Fruit fly (Drosophila melanogaster) whole organism, embryonic: ENCODE results near the gene Mer.

ENCODE experiments used
- BEAF-32 ChIP-seq: fragments of 200-800 bp; sonication (Bioruptor generic); optimal IDR thresholded peaks from 3 replicates; lab custom pipeline; 2017; ENCODE audit warnings: missing biosample characterization, missing genetic modification characterization, mild to moderate bottlenecking, moderate library complexity, missing genetic modification reagents
- CG10366 ChIP-seq: fragments of 200-800 bp; sonication (Bioruptor generic); IDR thresholded peaks from 2 replicates; pipeline ENCODE4 v1.3.6; 2022; ENCODE audit warnings: missing biosample characterization, missing genetic modification characterization
- CG10543 ChIP-seq: fragments of 200-800 bp; sonication (Bioruptor generic); optimal IDR thresholded peaks from 3 replicates; lab custom pipeline; 2017; ENCODE audit warnings: missing biosample characterization, mild to moderate bottlenecking, missing genetic modification characterization, moderate library complexity
- CG11398 ChIP-seq: fragments of 200-800 bp; sonication (Bioruptor generic); optimal IDR thresholded peaks from 2 replicates; lab custom pipeline; 2016; ENCODE audit warnings: missing biosample characterization, missing genetic modification characterization
- CG13424 ChIP-seq: fragments of 200-800 bp; sonication (Bioruptor generic); optimal IDR thresholded peaks from 2 replicates; lab custom pipeline; 2019; ENCODE audit warnings: missing biosample characterization, mild to moderate bottlenecking, missing genetic modification characterization, moderate library complexity
- CG13775 ChIP-seq: fragments of 200-800 bp; sonication (Bioruptor generic); optimal IDR thresholded peaks from 3 replicates; lab custom pipeline; 2017; ENCODE audit warnings: missing biosample characterization, mild to moderate bottlenecking, missing genetic modification characterization
- CG14441 ChIP-seq: fragments of 200-800 bp; sonication (Bioruptor generic); IDR thresholded peaks from 2 replicates; pipeline ENCODE4 v1.3.6; 2022; ENCODE audit warnings: missing biosample characterization, missing genetic modification characterization
- CG15011 ChIP-seq: fragments of 200-800 bp; sonication (Bioruptor generic); optimal IDR thresholded peaks from 3 replicates; lab custom pipeline; 2018; ENCODE audit warnings: missing biosample characterization, mild to moderate bottlenecking, missing genetic modification characterization
- CG15073 ChIP-seq: fragments of 200-800 bp; sonication (Bioruptor generic); optimal IDR thresholded peaks from 2 replicates; lab custom pipeline; 2016; ENCODE audit warnings: missing biosample characterization, missing genetic modification characterization
- CG15601 ChIP-seq: fragments of 200-800 bp; sonication (Bioruptor generic); optimal IDR thresholded peaks from 3 replicates; lab custom pipeline; 2019; ENCODE audit warnings: missing biosample characterization, mild to moderate bottlenecking, missing genetic modification characterization, moderate library complexity
- CG1603 ChIP-seq: fragments of 200-800 bp; sonication (Bioruptor generic); optimal IDR thresholded peaks from 2 replicates; lab custom pipeline; 2019; ENCODE audit warnings: missing biosample characterization, mild to moderate bottlenecking, missing genetic modification characterization, moderate library complexity
- CG1792 ChIP-seq: fragments of 200-800 bp; sonication (Bioruptor generic); optimal IDR thresholded peaks from 2 replicates; lab custom pipeline; 2016; ENCODE audit warnings: missing biosample characterization, missing genetic modification characterization
- CG18011 ChIP-seq: fragments of 200-800 bp; sonication (Bioruptor generic); optimal IDR thresholded peaks from 2 replicates; lab custom pipeline; 2017; ENCODE audit warnings: missing biosample characterization, missing genetic modification characterization, mild to moderate bottlenecking, moderate library complexity, missing genotype
- CG2116 ChIP-seq: fragments of 200-800 bp; sonication (Bioruptor generic); optimal IDR thresholded peaks from 3 replicates; lab custom pipeline; 2018; ENCODE audit warnings: missing biosample characterization, mild to moderate bottlenecking, missing genetic modification characterization
- CG31224 ChIP-seq: fragments of 200-800 bp; sonication (Bioruptor generic); IDR thresholded peaks from 2 replicates; pipeline ENCODE4 v1.3.6; 2022; ENCODE audit warnings: missing biosample characterization, missing genetic modification characterization
- CG3281 ChIP-seq: fragments of 200-800 bp; sonication (Bioruptor generic); optimal IDR thresholded peaks from 3 replicates; lab custom pipeline; 2017; ENCODE audit warnings: missing biosample characterization, mild to moderate bottlenecking, missing genetic modification characterization
- CG3847 ChIP-seq: fragments of 200-800 bp; sonication (Bioruptor generic); IDR thresholded peaks from 2 replicates; pipeline ENCODE4 v1.3.6; 2022; ENCODE audit warnings: missing biosample characterization, missing genetic modification characterization
- CG7556 ChIP-seq: fragments of 200-800 bp; sonication (Bioruptor generic); optimal IDR thresholded peaks from 2 replicates; lab custom pipeline; 2017; ENCODE audit warnings: missing biosample characterization, mild to moderate bottlenecking, missing genetic modification characterization
- CG9817 ChIP-seq: fragments of 200-800 bp; sonication (Bioruptor generic); optimal IDR thresholded peaks from 2 replicates; lab custom pipeline; 2018; ENCODE audit warnings: missing biosample characterization, mild to moderate bottlenecking, missing genetic modification characterization, moderate library complexity
- CkIIα-i1 ChIP-seq: fragments of 200-800 bp; sonication (Bioruptor generic); IDR thresholded peaks from 2 replicates; pipeline ENCODE4 v1.3.6; 2022; ENCODE audit warnings: missing biosample characterization, missing genetic modification characterization
- D19B ChIP-seq: fragments of 200-800 bp; sonication (Bioruptor generic); optimal IDR thresholded peaks from 2 replicates; lab custom pipeline; 2017; ENCODE audit warnings: missing biosample characterization, mild to moderate bottlenecking, missing genetic modification characterization
- Dll ChIP-seq: fragments of 200-800 bp; sonication (Bioruptor generic); IDR thresholded peaks from 4 replicates; pipeline ENCODE4 v1.3.6; 2022; ENCODE audit warnings: missing biosample characterization, missing genetic modification characterization; ENCODE audit not compliant: partially characterized antibody
- Doc2 ChIP-seq: fragments of 200-800 bp; sonication (Bioruptor generic); IDR thresholded peaks from 2 replicates; pipeline ENCODE4 v1.3.6; 2022; ENCODE audit warnings: missing biosample characterization, missing genetic modification characterization
- Dp ChIP-seq: fragments of 200-800 bp; sonication (Bioruptor generic); optimal IDR thresholded peaks from 2 replicates; lab custom pipeline; 2018; ENCODE audit warnings: missing biosample characterization, mild to moderate bottlenecking, missing genetic modification characterization, moderate library complexity
- Eip74EF ChIP-seq, 2 experiments: fragments of 200-800 bp in 1 of 2; fragments of >200 bp in 1 of 2; sonication (Bioruptor generic) in 1 of 2; optimal IDR thresholded peaks; 2 replicates each; lab custom pipeline; 2017 to 2019; ENCODE audit warnings: missing biosample characterization in 2 of 2, missing genetic modification characterization in 2 of 2, mild to moderate bottlenecking in 1 of 2, moderate library complexity in 1 of 2
- Ets65A ChIP-seq: fragments of 200-800 bp; sonication (Bioruptor generic); peaks from one replicate; lab custom pipeline; 2016; ENCODE audit warnings: missing biosample characterization, missing genetic modification characterization
- Fer3 ChIP-seq: fragments of 200-800 bp; sonication (Bioruptor generic); optimal IDR thresholded peaks from 2 replicates; lab custom pipeline; 2018; ENCODE audit warnings: missing biosample characterization, mild to moderate bottlenecking, missing genetic modification characterization, moderate library complexity
- HmgD ChIP-seq: fragments of 200-800 bp; sonication (Bioruptor generic); optimal IDR thresholded peaks from 3 replicates; lab custom pipeline; 2016; ENCODE audit warnings: missing biosample characterization, missing genetic modification characterization
- Mad ChIP-seq: fragments of 200-800 bp; sonication (Bioruptor generic); optimal IDR thresholded peaks from 2 replicates; lab custom pipeline; 2016; ENCODE audit warnings: missing biosample characterization, missing genetic modification characterization
- NfI ChIP-seq: fragments of 200-800 bp; sonication (Bioruptor generic); optimal IDR thresholded peaks from 3 replicates; lab custom pipeline; 2018; ENCODE audit warnings: missing biosample characterization, mild to moderate bottlenecking, missing genetic modification characterization, moderate library complexity
- Oli ChIP-seq: fragments of 200-800 bp; sonication (Bioruptor generic); optimal IDR thresholded peaks from 2 replicates; lab custom pipeline; 2018; ENCODE audit warnings: missing biosample characterization, mild to moderate bottlenecking, missing genetic modification characterization, moderate library complexity
- Ptx1 ChIP-seq: fragments of 200-800 bp; sonication (Bioruptor generic); IDR thresholded peaks from 2 replicates; pipeline ENCODE4 v1.3.6; 2022; ENCODE audit warnings: missing biosample characterization, missing genetic modification characterization
- amos ChIP-seq: fragments of 200-800 bp; sonication (Bioruptor generic); IDR thresholded peaks from 2 replicates; pipeline ENCODE4 v1.3.6; 2022; ENCODE audit warnings: missing biosample characterization, missing genetic modification characterization; ENCODE audit not compliant: partially characterized antibody
- bsh ChIP-seq, 2 experiments: fragments of 200-800 bp; sonication (Bioruptor generic); optimal IDR thresholded peaks; 2 replicates each; lab custom pipeline; 2017 to 2018; ENCODE audit warnings: mild to moderate bottlenecking in 2 of 2, missing biosample characterization in 2 of 2, missing genetic modification characterization in 2 of 2, moderate library complexity in 1 of 2
- btn ChIP-seq: fragments of 200-800 bp; sonication (Bioruptor generic); optimal IDR thresholded peaks from 2 replicates; lab custom pipeline; 2016; ENCODE audit warnings: missing biosample characterization, missing genetic modification characterization
- chinmo ChIP-seq: fragments of 200-800 bp; sonication (Bioruptor generic); IDR thresholded peaks from 4 replicates; pipeline ENCODE4 v1.3.6; 2022; ENCODE audit warnings: missing biosample characterization, missing genetic modification characterization; ENCODE audit not compliant: partially characterized antibody
- dmrt11E ChIP-seq: fragments of 200-800 bp; sonication (Bioruptor generic); optimal IDR thresholded peaks from 3 replicates; lab custom pipeline; 2018; ENCODE audit warnings: missing biosample characterization, mild to moderate bottlenecking, missing genetic modification characterization, moderate library complexity
- esg ChIP-seq: fragments of 200-800 bp; sonication (Bioruptor generic); conservative IDR thresholded peaks from 2 replicates; pipeline ENCODE4 v1.3.6; 2022; ENCODE audit warnings: missing biosample characterization, missing genetic modification characterization
- gsb-n ChIP-seq: fragments of 200-800 bp; sonication (Bioruptor generic); optimal IDR thresholded peaks from 3 replicates; lab custom pipeline; 2018; ENCODE audit warnings: missing biosample characterization, mild to moderate bottlenecking, missing genetic modification characterization
- inv ChIP-seq: fragments of 200-800 bp; sonication (Bioruptor generic); IDR thresholded peaks from 2 replicates; pipeline ENCODE4 v1.3.6; 2022; ENCODE audit warnings: missing biosample characterization, missing genetic modification characterization; ENCODE audit not compliant: partially characterized antibody
- knrl ChIP-seq: fragments of 200-800 bp; sonication (Bioruptor generic); IDR thresholded peaks from 3 replicates; pipeline ENCODE4 v1.3.6; 2022; ENCODE audit warnings: missing biosample characterization, missing genetic modification characterization; ENCODE audit not compliant: partially characterized antibody
- nmo ChIP-seq: fragments of 200-800 bp; sonication (Bioruptor generic); optimal IDR thresholded peaks from 2 replicates; lab custom pipeline; 2018; ENCODE audit warnings: missing biosample characterization, mild to moderate bottlenecking, missing genetic modification characterization, moderate library complexity
- pros ChIP-seq: fragments of 200-800 bp; sonication (Bioruptor generic); optimal IDR thresholded peaks from 3 replicates; lab custom pipeline; 2019; ENCODE audit warnings: missing biosample characterization, mild to moderate bottlenecking, missing genetic modification characterization, moderate library complexity
- pzg ChIP-seq: fragments of 200-800 bp; sonication (Bioruptor generic); optimal IDR thresholded peaks from 3 replicates; lab custom pipeline; 2018; ENCODE audit warnings: missing biosample characterization, mild to moderate bottlenecking, missing genetic modification characterization, moderate library complexity
- seq ChIP-seq: fragments of 200-800 bp; sonication (Bioruptor generic); IDR thresholded peaks from 2 replicates; pipeline ENCODE4 v1.3.6; 2022; ENCODE audit warnings: missing biosample characterization, missing genetic modification characterization
- slbo ChIP-seq: fragments of 200-800 bp; sonication (Bioruptor generic); IDR thresholded peaks from 2 replicates; pipeline ENCODE4 v1.3.6; 2022; ENCODE audit warnings: missing biosample characterization, missing genetic modification characterization
- sug ChIP-seq: fragments of 200-800 bp; optimal IDR thresholded peaks from 2 replicates; lab custom pipeline; 2019; ENCODE audit warnings: missing biosample characterization, mild to moderate bottlenecking, missing genetic modification characterization, moderate library complexity

The Mer gene

DNA sequence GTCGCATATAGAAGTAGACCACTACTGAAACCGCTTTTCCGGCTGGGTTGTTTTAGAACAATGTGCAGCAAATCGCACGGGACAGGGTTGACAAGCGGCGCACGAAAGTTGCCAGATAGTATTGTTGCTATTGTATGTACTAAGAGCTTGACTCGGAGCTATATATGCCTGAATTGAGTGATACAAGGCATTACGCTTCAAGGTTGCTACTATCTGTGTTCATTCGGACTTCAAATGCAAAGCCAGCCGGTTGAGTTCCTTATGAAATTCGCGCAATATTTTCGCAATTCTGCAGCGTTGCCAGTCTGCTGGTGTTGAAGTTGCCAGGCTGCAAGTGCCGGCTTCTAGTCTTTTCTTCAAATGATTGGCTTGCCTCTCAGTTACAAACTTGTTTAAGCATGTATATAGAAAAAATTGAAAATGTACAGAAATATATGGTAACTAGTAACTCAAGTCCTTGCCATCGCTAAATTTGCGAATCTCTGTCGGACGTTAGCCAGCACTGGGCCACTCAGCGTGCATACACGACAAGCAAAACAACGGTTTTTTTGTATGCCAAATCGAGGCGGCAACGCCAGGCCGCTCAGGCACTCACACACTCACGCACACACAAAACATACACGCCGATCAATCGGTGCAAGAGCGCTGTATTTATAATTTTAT lies 41.4 kb downstream of the Mer start, which contains the start of the genes Ranbp21 and Elys (continued):
- TF ChIP-seq CkIIα-i1 (GFP tag; lab: Robert Waterston, UW) = no peak
- no peak for TF ChIP-seq D19B (GFP tag; lab: Kevin White, UChicago)
- no peak for TF ChIP-seq gsb-n (tag; lab: Kevin White, UChicago)
- TF ChIP-seq CG3847 (GFP tag; lab: Robert Waterston, UW) = peak; percentile 78
- peak; percentile 47; the same call in 1 of the 2 replicates for TF ChIP-seq esg (GFP tag; lab: Robert Waterston, UW)
- TF ChIP-seq CG11398 (GFP tag; lab: Kevin White, UChicago) = peak; percentile 48
- peak; percentile 55 for TF ChIP-seq CG1792 (GFP tag; lab: Kevin White, UChicago)
- TF ChIP-seq BEAF-32 = peak; percentile 74
- peak; percentile 34 for TF ChIP-seq CG7556 (GFP tag; lab: Kevin White, UChicago)
- peak; percentile 61 for TF ChIP-seq knrl (GFP tag; lab: Robert Waterston, UW)
- peak; percentile 55 for TF ChIP-seq CG10366 (GFP tag; lab: Robert Waterston, UW)
- peak; percentile 5 for TF ChIP-seq btn
- TF ChIP-seq seq (GFP tag; lab: Robert Waterston, UW) = no peak
- TF ChIP-seq Dp = peak; percentile 44
- peak; percentile 96 for TF ChIP-seq Ets65A (GFP tag; lab: Kevin White, UChicago)
- TF ChIP-seq CG14441 (GFP tag; lab: Robert Waterston, UW) = peak; percentile 55; the same call in 1 of the 2 replicates
- no peak for TF ChIP-seq CG3281 (GFP tag; lab: Kevin White, UChicago)
- TF ChIP-seq CG15011 (GFP tag; lab: Kevin White, UChicago) = no peak
- TF ChIP-seq CG1603 (tag; lab: Kevin White, UChicago) = no peak
- TF ChIP-seq CG18011 (GFP tag; lab: Kevin White, UChicago) = no peak
- 0 out of 4 replicates have a peak, but pooled peaks have one; percentile 34 for TF ChIP-seq chinmo (GFP tag; lab: Robert Waterston, UW)
- no peak for TF ChIP-seq Doc2 (GFP tag; lab: Robert Waterston, UW)
- peak; percentile 40 for TF ChIP-seq HmgD (GFP tag; lab: Kevin White, UChicago)
- TF ChIP-seq Ptx1 (GFP tag; lab: Robert Waterston, UW) = peak; percentile 63; the same call in 1 of the 2 replicates
- TF ChIP-seq Eip74EF (GFP tag; optimal IDR thresholded peaks at IDR 0.05; lab: Kevin White, UChicago) = no peak
- peak; percentile 72 for TF ChIP-seq nmo (GFP tag; lab: Kevin White, UChicago)
- TF ChIP-seq bsh (GFP tag; optimal IDR thresholded peaks at IDR 0.05; lab: Kevin White, UChicago) = peak in 1 of 2 experiments; percentile 31
- peak; percentile 45; the same call in 1 of the 2 replicates for TF ChIP-seq inv (GFP tag; lab: Robert Waterston, UW)
- peak; percentile 36 for TF ChIP-seq CG13424
- TF ChIP-seq CG2116 (GFP tag; lab: Kevin White, UChicago) = peak; percentile 40
- TF ChIP-seq CG9817 (tag; lab: Kevin White, UChicago) = peak; percentile 50
- TF ChIP-seq CG10543 = peak; percentile 62
- TF ChIP-seq pzg (GFP tag; lab: Kevin White, UChicago) = peak; percentile 55
- no peak for TF ChIP-seq CG15601
- peak; percentile 47; the same call in 1 of the 2 replicates for TF ChIP-seq CG31224 (GFP tag; lab: Robert Waterston, UW)
- TF ChIP-seq Mad (GFP tag; lab: Kevin White, UChicago) = peak; percentile 62
- no peak for TF ChIP-seq Oli (tag; lab: Kevin White, UChicago)
- peak; percentile 31; the same call in 1 of the 4 replicates for TF ChIP-seq Dll (GFP tag; lab: Robert Waterston, UW)
- peak; percentile 55; the same call in 1 of the 2 replicates for TF ChIP-seq amos
- TF ChIP-seq dmrt11E (tag; lab: Kevin White, UChicago) = peak; percentile 45
- peak; percentile 27 for TF ChIP-seq NfI (GFP tag; lab: Kevin White, UChicago)
- TF ChIP-seq CG15073 (GFP tag; lab: Kevin White, UChicago) = no peak
- peak; percentile 77 for TF ChIP-seq slbo
- TF ChIP-seq CG13775 = peak; percentile 58
- peak; percentile 3 for TF ChIP-seq Fer3 (tag; lab: Kevin White, UChicago)
- no peak for TF ChIP-seq pros (GFP tag; lab: Kevin White, UChicago)
- TF ChIP-seq sug (tag; lab: Kevin White, UChicago) = no peak
